Worm (Caenorhabditis elegans) whole organism, young adult: ENCODE data around the gene C52E2.5.

ENCODE experiments used
- ama-1 ChIP-seq, 3 experiments: fragments of 150-350 bp in 1 of 3; sonication (generic microtip) in 2 of 3; optimal IDR thresholded peaks; 2 replicates each; lab custom pipeline; 2014 to 2018; ENCODE audit warnings: missing biosample characterization in 2 of 3, missing genetic modification characterization in 2 of 3, missing genetic modification reagents in 2 of 3
- dox-1 ChIP-seq: fragments of 200-800 bp; sonication (Bioruptor generic); IDR thresholded peaks from 2 replicates; pipeline ENCODE4 v1.3.6; 2022; ENCODE audit warnings: missing genetic modification reagents, missing genetic modification characterization, missing compliant biosample characterization
- let-607 ChIP-seq, 2 experiments: fragments of 200-800 bp in 1 of 2; sonication (Bioruptor generic) in 1 of 2; sonication (generic microtip) in 1 of 2; optimal IDR thresholded peaks; 2 replicates each; lab custom pipeline; 2016 to 2018; ENCODE audit warnings: mild to moderate bottlenecking in 2 of 2, missing compliant biosample characterization in 2 of 2, missing genetic modification characterization in 2 of 2, moderate library complexity in 2 of 2, missing genotype in 1 of 2
- pha-4 ChIP-seq: fragments of 150-350 bp; sonication (generic microtip); optimal IDR thresholded peaks from 2 replicates; lab custom pipeline; 2014; ENCODE audit warnings: missing biosample characterization, missing genetic modification reagents, missing genetic modification characterization
- ztf-6 ChIP-seq: fragments of 200-800 bp; sonication (Bioruptor generic); IDR thresholded peaks from 2 replicates; pipeline ENCODE4 v1.3.6; 2022; ENCODE audit warnings: missing genetic modification reagents, missing genetic modification characterization, missing compliant biosample characterization

ce11 chrII:1878663-1879062 lies 35.9 kb upstream of the C52E2.5 start, which contains the start of gene math-16:
- no peak for TF ChIP-seq dox-1 (GFP tag; lab: Robert Waterston, UW)
- TF ChIP-seq ama-1 (optimal IDR thresholded peaks at IDR 0.05; lab: Kevin White, UChicago): no peak
- TF ChIP-seq ama-1 (GFP tag; optimal IDR thresholded peaks at IDR 0.05; lab: Kevin White, UChicago): no peak
- TF ChIP-seq pha-4 (tag; lab: Kevin White, UChicago): no peak
- no peak for TF ChIP-seq ztf-6 (GFP tag; lab: Robert Waterston, UW)
- TF ChIP-seq let-607 (tag; optimal IDR thresholded peaks at IDR 0.05; lab: Kevin White, UChicago): no peak
